Fruit fly (Drosophila melanogaster) whole organism, embryonic: ENCODE data around the gene CG14273.

ENCODE experiments used
- CG1792 ChIP-seq: fragments of 200-800 bp; sonication (Bioruptor generic); optimal IDR thresholded peaks from 2 replicates; lab custom pipeline; 2016; ENCODE audit warnings: missing biosample characterization, missing genetic modification characterization
- Hr78 ChIP-seq, 2 experiments: fragments of 200-800 bp in 1 of 2; fragments of >200 bp in 1 of 2; sonication (Bioruptor generic) in 1 of 2; optimal IDR thresholded peaks; 2 replicates each; lab custom pipeline; 2017 to 2019; ENCODE audit warnings: missing biosample characterization in 2 of 2, missing genetic modification characterization in 2 of 2, mild to moderate bottlenecking in 1 of 2, moderate library complexity in 1 of 2
- amos ChIP-seq: fragments of 200-800 bp; sonication (Bioruptor generic); IDR thresholded peaks from 2 replicates; pipeline ENCODE4 v1.3.6; 2022; ENCODE audit warnings: missing biosample characterization, missing genetic modification characterization; ENCODE audit not compliant: partially characterized antibody

- TF ChIP-seq Hr78 (GFP tag; optimal IDR thresholded peaks at IDR 0.05; lab: Kevin White, UChicago) (no peak), CG1792 (GFP tag; lab: Kevin White, UChicago) (no peak), amos (GFP tag; lab: Robert Waterston, UW) (peak; percentile 93)
Observed at dm6 chr2L:8364006-8364956, 21.8 kb downstream of the CG14273 start, which contains the start of the genes RpS13 and CSN8.
